Fruit fly (Drosophila melanogaster) whole organism, wandering third instar larva: ENCODE data around the gene Nfs1.
A peak's percentile ranks its signal among the peaks of the same experiment; 100 is the strongest.

Experiments
- Abd-B ChIP-seq: fragments of >200 bp; optimal IDR thresholded peaks from 2 replicates; lab custom pipeline; 2017; ENCODE audit warnings: missing biosample characterization, missing genetic modification characterization
- CG32264 ChIP-seq: fragments of 200-800 bp; sonication (Bioruptor generic); optimal IDR thresholded peaks from 2 replicates; lab custom pipeline; 2016; ENCODE audit warnings: missing biosample characterization, missing genetic modification characterization
- CG9705 ChIP-seq: fragments of 200-800 bp; sonication (Bioruptor generic); optimal IDR thresholded peaks from 2 replicates; lab custom pipeline; 2018; ENCODE audit warnings: missing biosample characterization, mild to moderate bottlenecking, missing genetic modification characterization
- CrebA ChIP-seq: fragments of 200-800 bp; sonication (Bioruptor generic); optimal IDR thresholded peaks from 2 replicates; lab custom pipeline; 2016; ENCODE audit warnings: missing biosample characterization, mild to moderate bottlenecking, missing genetic modification characterization, borderline replicate concordance
- Dfd ChIP-seq: fragments of >200 bp; optimal IDR thresholded peaks from 2 replicates; lab custom pipeline; 2017; ENCODE audit warnings: missing biosample characterization, missing genetic modification characterization
- Dif ChIP-seq: fragments of 200-275, 200-300 bp; sonication (Bioruptor generic); optimal IDR thresholded peaks from 2 replicates; lab custom pipeline; 2018; ENCODE audit warnings: missing biosample characterization, missing genetic modification characterization; ENCODE audit not compliant: partially characterized antibody
- GATAd ChIP-seq: sonication (Bioruptor generic); optimal IDR thresholded peaks from 2 replicates; lab custom pipeline; 2016; ENCODE audit warnings: missing biosample characterization, missing genetic modification characterization
- HLH106 ChIP-seq: fragments of 200-800 bp; optimal IDR thresholded peaks from 3 replicates; lab custom pipeline; 2019; ENCODE audit warnings: missing biosample characterization, mild to moderate bottlenecking, missing genetic modification characterization, moderate library complexity
- Hnf4 ChIP-seq: fragments of 200-800 bp; sonication (Bioruptor generic); optimal IDR thresholded peaks from 2 replicates; lab custom pipeline; 2016; ENCODE audit warnings: missing biosample characterization, mild to moderate bottlenecking, missing genetic modification characterization
- Hr78 ChIP-seq: fragments of >200 bp; optimal IDR thresholded peaks from 2 replicates; lab custom pipeline; 2017; ENCODE audit warnings: missing biosample characterization, missing genetic modification characterization
- Hr83 ChIP-seq: fragments of 200-300 bp; sonication (Bioruptor generic); optimal IDR thresholded peaks from 2 replicates; lab custom pipeline; 2016; ENCODE audit warnings: missing biosample characterization, mild to moderate bottlenecking, missing genetic modification characterization, moderate library complexity; ENCODE audit not compliant: poor library complexity, severe bottlenecking
- Jra ChIP-seq: sonication (Bioruptor generic); optimal IDR thresholded peaks from 2 replicates; lab custom pipeline; 2016; ENCODE audit warnings: missing biosample characterization, missing genetic modification characterization
- Mio ChIP-seq: sonication (Bioruptor generic); optimal IDR thresholded peaks from 2 replicates; lab custom pipeline; 2016; ENCODE audit warnings: missing biosample characterization, missing genetic modification characterization
- Myc ChIP-seq: fragments of >200 bp; optimal IDR thresholded peaks from 2 replicates; lab custom pipeline; 2017
- N ChIP-seq: fragments of >200 bp; optimal IDR thresholded peaks from 2 replicates; lab custom pipeline; 2018; ENCODE audit warnings: missing biosample characterization, missing external identifiers, missing genetic modification characterization
- OdsH ChIP-seq: fragments of 200-800 bp; sonication (Bioruptor generic); optimal IDR thresholded peaks from 2 replicates; lab custom pipeline; 2016; ENCODE audit warnings: missing biosample characterization, mild to moderate bottlenecking, missing genetic modification characterization
- Rel ChIP-seq, 2 experiments: fragments of 200-800 bp; sonication (Bioruptor generic) in 1 of 2; optimal IDR thresholded peaks; 2 replicates in 1 of 2; 3 replicates in 1 of 2; lab custom pipeline; 2016 to 2019; ENCODE audit warnings: mild to moderate bottlenecking in 2 of 2, missing biosample characterization in 2 of 2, missing genetic modification characterization in 2 of 2, moderate library complexity in 1 of 2
- Sp1 ChIP-seq: fragments of 200-800 bp; sonication (Bioruptor generic); optimal IDR thresholded peaks from 3 replicates; lab custom pipeline; 2019; ENCODE audit warnings: missing biosample characterization, mild to moderate bottlenecking, missing genetic modification characterization, moderate library complexity
- Vsx2 ChIP-seq: fragments of 200-300, 225-300 bp; sonication (Bioruptor generic); optimal IDR thresholded peaks from 2 replicates; lab custom pipeline; 2018; ENCODE audit warnings: missing biosample characterization, missing genetic modification characterization; ENCODE audit not compliant: partially characterized antibody
- br ChIP-seq: fragments of 200-800 bp; sonication (Bioruptor generic); optimal IDR thresholded peaks from 2 replicates; lab custom pipeline; 2016; ENCODE audit warnings: missing biosample characterization, missing genetic modification characterization
- brk ChIP-seq: fragments of 200-800 bp; sonication (Bioruptor generic); optimal IDR thresholded peaks from 2 replicates; lab custom pipeline; 2016; ENCODE audit warnings: missing biosample characterization, mild to moderate bottlenecking, missing genetic modification characterization
- dl ChIP-seq, 2 experiments: fragments of 175-275, 200-275 bp in 1 of 2; fragments of 200-275 bp in 1 of 2; sonication (Bioruptor generic); optimal IDR thresholded peaks; lab custom pipeline; 2018; ENCODE audit warnings: mild to moderate bottlenecking in 2 of 2, missing biosample characterization in 2 of 2, missing genetic modification characterization in 2 of 2, moderate library complexity in 2 of 2; ENCODE audit not compliant: partially characterized antibody in 2 of 2, insufficient read depth in 1 of 2
- dmrt93B ChIP-seq: fragments of 200-800 bp; sonication (Bioruptor generic); optimal IDR thresholded peaks from 2 replicates; lab custom pipeline; 2018; ENCODE audit warnings: missing biosample characterization, mild to moderate bottlenecking, missing genetic modification characterization
- dsf ChIP-seq: sonication (Bioruptor generic); optimal IDR thresholded peaks from 2 replicates; lab custom pipeline; 2016; ENCODE audit warnings: missing biosample characterization, missing genetic modification characterization, borderline replicate concordance
- ey ChIP-seq: fragments of 200-800 bp; sonication (Bioruptor generic); optimal IDR thresholded peaks from 2 replicates; lab custom pipeline; 2016; ENCODE audit warnings: missing biosample characterization, missing genetic modification characterization
- foxo ChIP-seq, 2 experiments: fragments of 200-800 bp; sonication (Bioruptor generic); optimal IDR thresholded peaks; 2 replicates in 1 of 2; 3 replicates in 1 of 2; lab custom pipeline; 2016 to 2017; ENCODE audit warnings: missing biosample characterization in 2 of 2, missing genetic modification characterization in 2 of 2
- fru ChIP-seq: fragments of 200-800 bp; sonication (Bioruptor generic); optimal IDR thresholded peaks from 3 replicates; lab custom pipeline; 2016; ENCODE audit warnings: missing biosample characterization, mild to moderate bottlenecking, missing genetic modification characterization
- h ChIP-seq: fragments of 200-800 bp; sonication (Bioruptor generic); optimal IDR thresholded peaks from 3 replicates; lab custom pipeline; 2016; ENCODE audit warnings: missing biosample characterization, mild to moderate bottlenecking, missing genetic modification characterization
- jim ChIP-seq: fragments of 175-275, 200-325 bp; sonication (Bioruptor generic); optimal IDR thresholded peaks from 2 replicates; lab custom pipeline; 2016; ENCODE audit warnings: missing biosample characterization, mild to moderate bottlenecking, missing genetic modification characterization
- lola ChIP-seq: fragments of >200 bp; optimal IDR thresholded peaks from 2 replicates; lab custom pipeline; 2017; ENCODE audit warnings: missing biosample characterization, missing genetic modification characterization
- pan ChIP-seq: fragments of >200 bp; optimal IDR thresholded peaks from 2 replicates; lab custom pipeline; 2017
- psq ChIP-seq: fragments of 200-800 bp; sonication (Bioruptor generic); optimal IDR thresholded peaks from 3 replicates; lab custom pipeline; 2017; ENCODE audit warnings: missing biosample characterization, mild to moderate bottlenecking, missing genetic modification characterization, moderate library complexity
- rgr ChIP-seq: fragments of 200-800 bp; sonication (Bioruptor generic); optimal IDR thresholded peaks from 3 replicates; lab custom pipeline; 2016; ENCODE audit warnings: missing biosample characterization, mild to moderate bottlenecking, missing genetic modification characterization
- sage ChIP-seq: fragments of 200-800 bp; sonication (Bioruptor generic); optimal IDR thresholded peaks from 2 replicates; lab custom pipeline; 2016; ENCODE audit warnings: missing biosample characterization, mild to moderate bottlenecking, missing genetic modification characterization
- sv ChIP-seq: fragments of 200-800 bp; sonication (Bioruptor generic); optimal IDR thresholded peaks from 3 replicates; lab custom pipeline; 2016; ENCODE audit warnings: missing biosample characterization, missing genetic modification characterization
- tai ChIP-seq: sonication (Bioruptor generic); optimal IDR thresholded peaks from 2 replicates; lab custom pipeline; 2016; ENCODE audit warnings: missing biosample characterization, missing genetic modification characterization
- usp ChIP-seq: fragments of >200 bp; optimal IDR thresholded peaks from 2 replicates; lab custom pipeline; 2017; ENCODE audit warnings: missing biosample characterization, missing genetic modification characterization
- woc ChIP-seq: sonication (Bioruptor generic); optimal IDR thresholded peaks from 2 replicates; lab custom pipeline; 2016; ENCODE audit warnings: missing biosample characterization, mild to moderate bottlenecking, missing genetic modification characterization

Nfs1 gene

dm6 chr2L:12025505-12025904 lies 26.1 kb downstream of the Nfs1 start:
- peak; percentile 49 for TF ChIP-seq rgr (GFP tag; lab: Kevin White, UChicago)
- no peak for TF ChIP-seq h (GFP tag; lab: Kevin White, UChicago)
- peak; percentile 33 for TF ChIP-seq br (GFP tag; lab: Kevin White, UChicago)
- no peak for TF ChIP-seq sv
- TF ChIP-seq Dfd, result no peak
- no peak for TF ChIP-seq tai (GFP tag; lab: Kevin White, UChicago)
- TF ChIP-seq Rel (GFP tag; optimal IDR thresholded peaks at IDR 0.05; lab: Kevin White, UChicago), result no peak
- TF ChIP-seq Rel (tag; optimal IDR thresholded peaks at IDR 0.05; lab: Kevin White, UChicago), result no peak
- no peak for TF ChIP-seq Abd-B (GFP tag; lab: Kevin White, UChicago)
- TF ChIP-seq ey, result peak; percentile 34
- TF ChIP-seq psq (GFP tag; lab: Kevin White, UChicago), result peak; percentile 35
- no peak for TF ChIP-seq fru (GFP tag; lab: Kevin White, UChicago)
- no peak for TF ChIP-seq Jra (GFP tag; lab: Kevin White, UChicago)
- no peak for TF ChIP-seq N
- TF ChIP-seq Sp1 (GFP tag; lab: Kevin White, UChicago), result peak; percentile 49
- TF ChIP-seq GATAd (GFP tag; lab: Kevin White, UChicago), result no peak
- TF ChIP-seq Vsx2, result no peak
- no peak for TF ChIP-seq Hr78 (GFP tag; lab: Kevin White, UChicago)
- no peak for TF ChIP-seq dmrt93B (GFP tag; lab: Kevin White, UChicago)
- peak in 1 of 2 experiments; percentile 15 for TF ChIP-seq foxo (GFP tag; optimal IDR thresholded peaks at IDR 0.05; lab: Kevin White, UChicago)
- no peak for TF ChIP-seq CG32264 (GFP tag; lab: Kevin White, UChicago)
- no peak for TF ChIP-seq jim (GFP tag; lab: Kevin White, UChicago)
- no peak for TF ChIP-seq sage (GFP tag; lab: Kevin White, UChicago)
- TF ChIP-seq Mio (GFP tag; lab: Kevin White, UChicago), result no peak
- no peak for TF ChIP-seq Dif (GFP tag; lab: Kevin White, UChicago)
- no peak for TF ChIP-seq usp
- peak; percentile 48 for TF ChIP-seq woc (GFP tag; lab: Kevin White, UChicago)
- TF ChIP-seq dl (GFP tag; optimal IDR thresholded peaks at IDR 0.05; lab: Kevin White, UChicago; ENCODE audit: insufficient read depth in 1 of 2, partially characterized antibody in 2 of 2), result no peak
- no peak for TF ChIP-seq brk
- no peak for TF ChIP-seq CrebA (GFP tag; lab: Kevin White, UChicago)
- TF ChIP-seq dsf (GFP tag; lab: Kevin White, UChicago), result no peak
- TF ChIP-seq pan (lab: Kevin White, UChicago), result no peak
- peak; percentile 7 for TF ChIP-seq CG9705 (GFP tag; lab: Kevin White, UChicago)
- peak; percentile 41 for TF ChIP-seq HLH106 (tag; lab: Kevin White, UChicago)
- TF ChIP-seq OdsH, result no peak
- peak; percentile 19 for TF ChIP-seq Hnf4 (GFP tag; lab: Kevin White, UChicago)
- no peak for TF ChIP-seq lola
- TF ChIP-seq Myc (lab: Kevin White, UChicago), result no peak
- TF ChIP-seq Hr83 (GFP tag; lab: Kevin White, UChicago), result no peak

- TF ChIP-seq sage (GFP tag; lab: Kevin White, UChicago) (peak; percentile 3), ey (peak; percentile 68), brk (peak; percentile 41), dl (GFP tag; optimal IDR thresholded peaks at IDR 0.05; lab: Kevin White, UChicago; ENCODE audit: insufficient read depth in 1 of 2, partially characterized antibody in 2 of 2) (no peak), psq (GFP tag; lab: Kevin White, UChicago) (peak; percentile 68), Abd-B (GFP tag; lab: Kevin White, UChicago) (no peak), tai (GFP tag; lab: Kevin White, UChicago) (no peak), foxo (GFP tag; optimal IDR thresholded peaks at IDR 0.05; lab: Kevin White, UChicago) (peak in 1 of 2 experiments; percentile 77), woc (GFP tag; lab: Kevin White, UChicago) (peak; percentile 2), N (no peak), Sp1 (GFP tag; lab: Kevin White, UChicago) (peak; percentile 78), jim (GFP tag; lab: Kevin White, UChicago) (no peak), sv (peak; percentile 3), Hr78 (GFP tag; lab: Kevin White, UChicago) (no peak), Mio (GFP tag; lab: Kevin White, UChicago) (no peak), HLH106 (tag; lab: Kevin White, UChicago) (peak; percentile 76), lola (no peak), Dif (GFP tag; lab: Kevin White, UChicago) (no peak), Jra (GFP tag; lab: Kevin White, UChicago) (no peak), Vsx2 (peak; percentile 31), OdsH (peak; percentile 59), Dfd (no peak), pan (lab: Kevin White, UChicago) (no peak), Rel (GFP tag; optimal IDR thresholded peaks at IDR 0.05; lab: Kevin White, UChicago) (no peak), Rel (tag; optimal IDR thresholded peaks at IDR 0.05; lab: Kevin White, UChicago) (peak; percentile 29), br (GFP tag; lab: Kevin White, UChicago) (peak; percentile 61), dsf (GFP tag; lab: Kevin White, UChicago) (no peak), fru (GFP tag; lab: Kevin White, UChicago) (peak; percentile 56), CrebA (GFP tag; lab: Kevin White, UChicago) (no peak), CG32264 (GFP tag; lab: Kevin White, UChicago) (peak; percentile 2), Hr83 (GFP tag; lab: Kevin White, UChicago) (no peak), CG9705 (GFP tag; lab: Kevin White, UChicago) (peak; percentile 35), usp (no peak), h (GFP tag; lab: Kevin White, UChicago) (peak; percentile 36), dmrt93B (GFP tag; lab: Kevin White, UChicago) (peak; percentile 72), Myc (lab: Kevin White, UChicago) (no peak), Hnf4 (GFP tag; lab: Kevin White, UChicago) (peak; percentile 62), GATAd (GFP tag; lab: Kevin White, UChicago) (no peak), rgr (GFP tag; lab: Kevin White, UChicago) (peak; percentile 70)
Observed at dm6 chr2L:12026458-12027431, 27.3 kb downstream of the Nfs1 start.
